Worm (Caenorhabditis elegans): ENCODE measurements around the gene basl-1.

basl-1 gene

DNA sequence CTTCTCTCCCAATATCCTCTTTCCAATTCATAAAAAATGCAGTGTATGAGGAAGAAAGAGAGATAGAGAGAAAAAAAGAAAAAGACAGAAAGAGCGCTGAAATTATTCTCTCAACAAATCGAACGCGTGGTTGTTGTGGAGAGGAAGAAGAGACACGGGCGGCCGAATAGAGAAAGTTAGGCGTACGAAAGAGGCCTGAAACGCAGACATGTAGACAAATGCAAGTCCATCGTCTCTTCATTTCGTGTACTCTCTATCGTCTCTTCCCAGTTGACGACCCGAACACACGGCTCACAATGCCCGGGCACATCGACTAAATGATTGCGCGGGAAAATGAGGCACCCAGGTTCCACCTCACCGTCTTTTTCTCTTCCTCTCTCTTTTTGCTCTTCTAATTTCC, 6.5 kb downstream of the basl-1 start (continued):
- no peak for TF ChIP-seq cebp-1 (GFP tag; IDR thresholded peaks at IDR 0.05)
- peak; percentile 71 for TF ChIP-seq cebp-1 (tag; optimal IDR thresholded peaks at IDR 0.05)
- TF ChIP-seq ztf-28 (GFP tag; IDR thresholded peaks at IDR 0.05) = no peak
- no peak for TF ChIP-seq F39B2.1 (GFP tag; IDR thresholded peaks at IDR 0.05)
- no peak for TF ChIP-seq let-526 (GFP tag; IDR thresholded peaks at IDR 0.05)
- TF ChIP-seq F33H1.4 (GFP tag; IDR thresholded peaks at IDR 0.05) = no peak
- TF ChIP-seq B0019.2 (GFP tag; conservative IDR thresholded peaks at IDR 0.05) = no peak
- peak; percentile 8; the same call in 1 of the 2 replicates for TF ChIP-seq D2030.7 (GFP tag; IDR thresholded peaks at IDR 0.05)
- TF ChIP-seq F57A8.1 (GFP tag; optimal IDR thresholded peaks at IDR 0.05) = no peak
- TF ChIP-seq tlf-1 (GFP tag; optimal IDR thresholded peaks at IDR 0.05) = no peak
- TF ChIP-seq ets-4 (GFP tag; optimal IDR thresholded peaks at IDR 0.05) = peak; percentile 30
- no peak for TF ChIP-seq Y95B8A.8 (GFP tag; IDR thresholded peaks at IDR 0.05)
- TF ChIP-seq pbrm-1 (GFP tag; IDR thresholded peaks at IDR 0.05) = no peak
- TF ChIP-seq F23B12.7 (tag; optimal IDR thresholded peaks at IDR 0.05; ENCODE audit: insufficient read depth) = no peak
- TF ChIP-seq egl-44 (GFP tag; IDR thresholded peaks at IDR 0.05) = no peak
- TF ChIP-seq bed-2 (GFP tag; IDR thresholded peaks at IDR 0.05) = no peak
- no peak for TF ChIP-seq hmg-20 (GFP tag; IDR thresholded peaks at IDR 0.05)
- TF ChIP-seq F10E7.11 (tag; optimal IDR thresholded peaks at IDR 0.05) = no peak
- TF ChIP-seq hmg-1.2 (GFP tag; IDR thresholded peaks at IDR 0.05) = peak; percentile 93
- TF ChIP-seq lin-26 (GFP tag; IDR thresholded peaks at IDR 0.05) = no peak; the same call in 1 of the 2 replicates
- no peak for TF ChIP-seq egrh-3 (GFP tag; IDR thresholded peaks at IDR 0.05)
- no peak for TF ChIP-seq ztf-26 (tag; optimal IDR thresholded peaks at IDR 0.05)
- TF ChIP-seq hsf-1 (GFP tag; IDR thresholded peaks at IDR 0.05) = no peak
- TF ChIP-seq lin-35 (GFP tag; optimal IDR thresholded peaks at IDR 0.05) = peak in 1 of 3 experiments; percentile 34
- no peak for TF ChIP-seq Y53F4B.3 (GFP tag; IDR thresholded peaks at IDR 0.05)
- no peak for TF ChIP-seq akir-1 (GFP tag; optimal IDR thresholded peaks at IDR 0.05)
- TF ChIP-seq ztf-18 (tag; optimal IDR thresholded peaks at IDR 0.05) = no peak
- TF ChIP-seq snpc-1.1 (tag; optimal IDR thresholded peaks at IDR 0.05; ENCODE audit: insufficient read depth) = no peak
- TF ChIP-seq lsy-27 (tag; optimal IDR thresholded peaks at IDR 0.05; ENCODE audit: borderline replicate concordance, insufficient read depth) = no peak
- no peak for TF ChIP-seq T07F8.4 (tag; optimal IDR thresholded peaks at IDR 0.05)
- TF ChIP-seq F49E8.2 (tag; optimal IDR thresholded peaks at IDR 0.05; ENCODE audit: insufficient read depth) = no peak
- no peak for TF ChIP-seq gei-17 (GFP tag; optimal IDR thresholded peaks at IDR 0.05)
- no peak for TF ChIP-seq aptf-3 (GFP tag; IDR thresholded peaks at IDR 0.05)
- peak; percentile 24 for TF ChIP-seq lin-54 (GFP tag; optimal IDR thresholded peaks at IDR 0.05)
- no peak for TF ChIP-seq ccch-3 (GFP tag; optimal IDR thresholded peaks at IDR 0.05)
- no peak for TF ChIP-seq ztf-3 (GFP tag; optimal IDR thresholded peaks at IDR 0.05)
- TF ChIP-seq ceh-79 (tag; optimal IDR thresholded peaks at IDR 0.05) = no peak
- TF ChIP-seq B0336.3 (GFP tag; IDR thresholded peaks at IDR 0.05) = peak; percentile 40; the same call in 1 of the 2 replicates
- peak; percentile 27 for TF ChIP-seq ceh-27 (GFP tag; optimal IDR thresholded peaks at IDR 0.05)
- peak; percentile 35 for TF ChIP-seq ZK185.1 (tag; optimal IDR thresholded peaks at IDR 0.05; ENCODE audit: poor library complexity, severe bottlenecking)
- TF ChIP-seq ceh-91 (GFP tag; IDR thresholded peaks at IDR 0.05) = no peak
- TF ChIP-seq ztf-22 (GFP tag; optimal IDR thresholded peaks at IDR 0.05) = no peak
- TF ChIP-seq nfya-2 (GFP tag; IDR thresholded peaks at IDR 0.05) = no peak
- 0 out of 2 replicates have a peak, but pooled peaks have one; percentile 27 for TF ChIP-seq C06A6.2 (GFP tag; conservative IDR thresholded peaks at IDR 0.05)
- TF ChIP-seq mes-4 (tag; optimal IDR thresholded peaks at IDR 0.05) = no peak
- no peak for TF ChIP-seq rpc-1 (optimal IDR thresholded peaks at IDR 0.05)
- TF ChIP-seq rpc-1 (tag; optimal IDR thresholded peaks at IDR 0.05) = no peak
- TF ChIP-seq F37B4.10 (GFP tag; IDR thresholded peaks at IDR 0.05) = no peak
- TF ChIP-seq ztf-6 (GFP tag; IDR thresholded peaks at IDR 0.05) = no peak

Measured in whole organism, young adult.